Worm (Caenorhabditis elegans): Measurements from ENCODE around the gene nhr-229.

The nhr-229 gene

DNA sequence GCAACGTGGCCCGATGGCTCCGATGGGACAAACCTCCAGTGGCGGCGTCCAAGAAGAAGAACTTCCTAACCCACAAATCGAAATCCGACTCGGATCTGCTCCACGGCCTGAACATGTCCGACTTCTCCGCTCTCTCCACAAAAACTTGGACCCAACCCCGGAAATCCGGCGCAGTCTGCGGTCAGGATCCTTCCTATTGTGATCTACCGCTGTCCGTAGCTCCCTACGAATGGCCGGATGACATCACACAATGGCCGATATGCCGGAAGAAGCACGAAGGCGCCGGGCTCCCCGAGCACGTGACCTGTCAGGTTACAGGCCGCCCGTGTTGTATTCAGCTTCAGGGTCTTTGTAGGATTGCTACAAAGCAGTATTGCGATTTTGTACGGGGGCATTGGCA lies 20.1 kb downstream of the nhr-229 start:
- no peak for TF ChIP-seq hlh-15 (tag; optimal IDR thresholded peaks at IDR 0.05)
- TF ChIP-seq pat-9 (tag; optimal IDR thresholded peaks at IDR 0.05): no peak
- peak; percentile 3 for TF ChIP-seq hlh-30 (tag; optimal IDR thresholded peaks at IDR 0.05; ENCODE audit: insufficient read depth)

DNA sequence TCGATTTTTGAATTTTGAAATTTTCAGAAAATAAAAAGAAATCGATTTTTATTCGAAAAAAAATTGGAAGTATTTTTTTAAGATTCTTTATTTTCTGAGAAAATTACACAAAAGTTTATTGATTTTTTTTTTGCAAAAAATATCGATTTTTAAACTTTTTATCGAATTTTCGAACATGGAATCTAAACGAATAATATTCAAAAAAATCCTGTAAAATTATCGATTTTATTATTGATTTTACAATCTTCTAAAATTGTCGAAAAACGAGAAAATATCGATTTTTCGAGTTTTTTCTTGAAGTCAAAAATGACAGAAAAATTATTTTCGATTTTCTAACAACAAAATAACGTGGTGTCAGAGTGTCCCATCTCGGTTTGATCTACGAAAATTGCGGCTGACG lies 24.7 kb downstream of the nhr-229 start:
- no peak for TF ChIP-seq madf-2 (tag; optimal IDR thresholded peaks at IDR 0.05)
- TF ChIP-seq pha-2 (tag; optimal IDR thresholded peaks at IDR 0.05): no peak
- TF ChIP-seq fkh-10 (GFP tag; optimal IDR thresholded peaks at IDR 0.05): no peak

DNA sequence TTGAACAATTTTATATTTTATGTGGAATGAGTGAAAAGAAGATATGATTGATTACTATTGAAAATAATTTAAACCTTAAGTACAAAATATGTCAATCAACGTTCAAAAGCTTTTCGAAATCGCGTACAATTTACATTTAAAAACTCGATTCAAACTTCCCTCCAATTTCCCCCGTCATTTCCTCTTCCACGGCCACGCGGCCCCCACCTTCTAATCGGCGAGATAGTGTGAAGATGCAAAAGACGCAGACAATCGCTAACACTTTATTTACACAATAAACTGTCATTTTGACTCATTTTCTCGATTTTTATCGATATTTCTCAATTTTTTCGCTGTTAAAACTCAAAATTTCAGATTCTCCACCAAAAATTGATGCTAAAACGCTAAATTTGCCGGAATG lies 35.0 kb downstream of the nhr-229 start, which contains the start of gene rom-4:
rom-4 (plus strand) TSS at position 398 of the 400 bp plus-strand sequence.
- TF ChIP-seq ceh-34 (tag; optimal IDR thresholded peaks at IDR 0.05) (peak; percentile 17), elt-2 (tag; optimal IDR thresholded peaks at IDR 0.05) (peak; percentile 55), zip-5 (tag; optimal IDR thresholded peaks at IDR 0.05) (peak; percentile 71), elt-4 (tag; optimal IDR thresholded peaks at IDR 0.05) (no peak), ceh-19 (GFP tag; optimal IDR thresholded peaks at IDR 0.05) (no peak), C38D4.7 (GFP tag; optimal IDR thresholded peaks at IDR 0.05) (no peak), hlh-13 (GFP tag; optimal IDR thresholded peaks at IDR 0.05) (no peak), K09A11.1 (tag; optimal IDR thresholded peaks at IDR 0.05; ENCODE audit: insufficient read depth) (no peak), fkh-10 (GFP tag; optimal IDR thresholded peaks at IDR 0.05) (no peak), eyg-1 (tag; optimal IDR thresholded peaks at IDR 0.05) (no peak), ceh-24 (tag; optimal IDR thresholded peaks at IDR 0.05) (no peak), gmeb-2 (tag; optimal IDR thresholded peaks at IDR 0.05) (no peak), unc-55 (GFP tag; optimal IDR thresholded peaks at IDR 0.05) (no peak), ztf-16 (tag; optimal IDR thresholded peaks at IDR 0.05) (no peak), ceh-2 (tag; optimal IDR thresholded peaks at IDR 0.05) (peak; percentile 95), pha-2 (tag; optimal IDR thresholded peaks at IDR 0.05) (peak; percentile 6), ttx-3 (tag; optimal IDR thresholded peaks at IDR 0.05) (no peak), rnt-1 (tag; optimal IDR thresholded peaks at IDR 0.05) (peak; percentile 57), npax-4 (tag; optimal IDR thresholded peaks at IDR 0.05) (no peak), tbx-2 (tag; optimal IDR thresholded peaks at IDR 0.05) (peak; percentile 84), ceh-6 (GFP tag; optimal IDR thresholded peaks at IDR 0.05) (no peak), ceh-45 (GFP tag; IDR thresholded peaks at IDR 0.05) (no peak), hlh-15 (tag; optimal IDR thresholded peaks at IDR 0.05) (peak; percentile 19), ceh-30 (tag; optimal IDR thresholded peaks at IDR 0.05) (peak; percentile 23), hlh-6 (tag; optimal IDR thresholded peaks at IDR 0.05) (no peak), mec-3 (tag; optimal IDR thresholded peaks at IDR 0.05; ENCODE audit: borderline replicate concordance) (peak; percentile 70), fax-1 (tag; optimal IDR thresholded peaks at IDR 0.05) (no peak), dmd-4 (tag; optimal IDR thresholded peaks at IDR 0.05; ENCODE audit: borderline replicate concordance) (peak; percentile 54), unc-42 (tag; optimal IDR thresholded peaks at IDR 0.05) (peak; percentile 57), pqm-1 (tag; optimal IDR thresholded peaks at IDR 0.05) (peak; percentile 34), ref-2 (tag; optimal IDR thresholded peaks at IDR 0.05) (no peak), unc-86 (tag; optimal IDR thresholded peaks at IDR 0.05) (peak; percentile 23), C08G9.2 (tag; optimal IDR thresholded peaks at IDR 0.05) (peak; percentile 97), ahr-1 (tag; optimal IDR thresholded peaks at IDR 0.05) (peak; percentile 31), ceh-31 (tag; optimal IDR thresholded peaks at IDR 0.05) (peak; percentile 97), hlh-8 (tag; optimal IDR thresholded peaks at IDR 0.05) (peak; percentile 65), ceh-48 (tag; optimal IDR thresholded peaks at IDR 0.05) (no peak), pag-3 (tag; optimal IDR thresholded peaks at IDR 0.05; ENCODE audit: borderline replicate concordance) (no peak), ceh-18 (tag; optimal IDR thresholded peaks at IDR 0.05) (peak; percentile 38), tbx-7 (tag; optimal IDR thresholded peaks at IDR 0.05) (peak; percentile 85), nfya-1 (tag; optimal IDR thresholded peaks at IDR 0.05) (peak; percentile 10), ets-4 (tag; optimal IDR thresholded peaks at IDR 0.05) (peak; percentile 92), ceh-14 (tag; optimal IDR thresholded peaks at IDR 0.05) (peak; percentile 71), pat-9 (tag; optimal IDR thresholded peaks at IDR 0.05) (no peak), K02D7.2 (tag; optimal IDR thresholded peaks at IDR 0.05) (no peak), unc-3 (GFP tag; conservative IDR thresholded peaks at IDR 0.05) (0 out of 2 replicates have a peak, but pooled peaks have one; percentile 15), unc-3 (tag; optimal IDR thresholded peaks at IDR 0.05) (no peak)

Measured in whole organism, late embryonic.